Fruit fly (Drosophila melanogaster) whole organism, prepupa: ENCODE measurements around the gene tap.

ENCODE experiments used
- Blimp-1 ChIP-seq: fragments of 200-800 bp; sonication (Bioruptor generic); optimal IDR thresholded peaks from 3 replicates; lab custom pipeline; 2017; ENCODE audit warnings: missing biosample characterization, missing genetic modification characterization, mild to moderate bottlenecking, moderate library complexity, missing genetic modification reagents
- CG10631 ChIP-seq: fragments of 200-800 bp; sonication (Bioruptor generic); optimal IDR thresholded peaks from 2 replicates; lab custom pipeline; 2016; ENCODE audit warnings: missing biosample characterization, missing genetic modification characterization
- CG11294 ChIP-seq: fragments of 200-800 bp; sonication (Bioruptor generic); IDR thresholded peaks from 2 replicates; pipeline ENCODE4 v1.3.6; 2022; ENCODE audit warnings: missing biosample characterization, missing genetic modification characterization
- CG11902 ChIP-seq: fragments of 200-800 bp; sonication (Bioruptor generic); optimal IDR thresholded peaks from 3 replicates; lab custom pipeline; 2016; ENCODE audit warnings: missing biosample characterization, missing genetic modification characterization
- CG15336 ChIP-seq: fragments of 200-800 bp; sonication (Bioruptor generic); IDR thresholded peaks from 2 replicates; pipeline ENCODE4 v1.3.6; 2022; ENCODE audit warnings: missing biosample characterization, missing genetic modification characterization
- CG1621 ChIP-seq: fragments of 200-800 bp; sonication (Bioruptor generic); optimal IDR thresholded peaks from 3 replicates; lab custom pipeline; 2018; ENCODE audit warnings: missing biosample characterization, mild to moderate bottlenecking, missing genetic modification characterization
- CG3032 ChIP-seq: fragments of 200-800 bp; optimal IDR thresholded peaks from 2 replicates; lab custom pipeline; 2019; ENCODE audit warnings: missing biosample characterization, mild to moderate bottlenecking, missing genetic modification characterization, moderate library complexity
- CG31627 ChIP-seq: fragments of 200-800 bp; sonication (Bioruptor generic); optimal IDR thresholded peaks from 3 replicates; lab custom pipeline; 2016; ENCODE audit warnings: missing biosample characterization, missing genetic modification characterization
- CG34406 ChIP-seq: fragments of 200-800 bp; sonication (Bioruptor generic); optimal IDR thresholded peaks from 3 replicates; lab custom pipeline; 2016; ENCODE audit warnings: missing biosample characterization, missing genetic modification characterization
- CG3919 ChIP-seq: fragments of 200-800 bp; sonication (Bioruptor generic); optimal IDR thresholded peaks from 3 replicates; lab custom pipeline; 2016; ENCODE audit warnings: missing biosample characterization, missing genetic modification characterization
- CG4318 ChIP-seq: fragments of 200-800 bp; sonication (Bioruptor generic); optimal IDR thresholded peaks from 3 replicates; lab custom pipeline; 2017; ENCODE audit warnings: missing biosample characterization, mild to moderate bottlenecking, missing genetic modification characterization
- CG6163 ChIP-seq: fragments of 200-800 bp; sonication (Bioruptor generic); IDR thresholded peaks from 3 replicates; pipeline ENCODE4 v1.3.6; 2022; ENCODE audit warnings: missing biosample characterization, missing genetic modification characterization
- CG6276 ChIP-seq: fragments of 200-800 bp; sonication (Bioruptor generic); optimal IDR thresholded peaks from 2 replicates; lab custom pipeline; 2017; ENCODE audit warnings: missing biosample characterization, mild to moderate bottlenecking, missing genetic modification characterization
- CG6792 ChIP-seq: fragments of 200-800 bp; sonication (Bioruptor generic); optimal IDR thresholded peaks from 3 replicates; lab custom pipeline; 2016; ENCODE audit warnings: missing biosample characterization, missing genetic modification characterization
- CG7368 ChIP-seq: fragments of 200-800 bp; sonication (Bioruptor generic); optimal IDR thresholded peaks from 3 replicates; lab custom pipeline; 2016; ENCODE audit warnings: missing biosample characterization, missing genetic modification characterization
- CG8632 ChIP-seq: fragments of 200-800 bp; sonication (Bioruptor generic); optimal IDR thresholded peaks from 3 replicates; lab custom pipeline; 2016; ENCODE audit warnings: missing biosample characterization, missing genetic modification characterization
- CG9139 ChIP-seq: fragments of 200-800 bp; sonication (Bioruptor generic); optimal IDR thresholded peaks from 3 replicates; lab custom pipeline; 2017; ENCODE audit warnings: missing biosample characterization, mild to moderate bottlenecking, missing genetic modification characterization
- Eip75B ChIP-seq: fragments of 200-800 bp; sonication (Bioruptor generic); optimal IDR thresholded peaks from 3 replicates; lab custom pipeline; 2016; ENCODE audit warnings: missing biosample characterization, missing genetic modification characterization
- Eip93F ChIP-seq: fragments of 200-800 bp; sonication (Bioruptor generic); optimal IDR thresholded peaks from 2 replicates; lab custom pipeline; 2016; ENCODE audit warnings: missing biosample characterization, mild to moderate bottlenecking, missing genetic modification characterization
- Gug ChIP-seq: fragments of 200-800 bp; sonication (Bioruptor generic); IDR thresholded peaks from 2 replicates; pipeline ENCODE4 v1.3.6; 2022; ENCODE audit warnings: missing biosample characterization, missing genetic modification characterization
- Hr4 ChIP-seq: fragments of 200-800 bp; sonication (Bioruptor generic); optimal IDR thresholded peaks from 3 replicates; lab custom pipeline; 2016; ENCODE audit warnings: missing biosample characterization, missing genetic modification characterization
- Lpt ChIP-seq: fragments of 200-800 bp; sonication (Bioruptor generic); optimal IDR thresholded peaks from 3 replicates; lab custom pipeline; 2016; ENCODE audit warnings: missing biosample characterization, missing genetic modification characterization
- OdsH ChIP-seq: fragments of 200-800 bp; sonication (Bioruptor generic); optimal IDR thresholded peaks from 3 replicates; lab custom pipeline; 2016; ENCODE audit warnings: missing biosample characterization, missing genetic modification characterization
- Smox ChIP-seq: fragments of 200-800 bp; sonication (Bioruptor generic); optimal IDR thresholded peaks from 3 replicates; lab custom pipeline; 2016; ENCODE audit warnings: missing biosample characterization, missing genetic modification characterization
- Sox14 ChIP-seq: fragments of 200-800 bp; sonication (Bioruptor generic); optimal IDR thresholded peaks from 3 replicates; lab custom pipeline; 2016; ENCODE audit warnings: missing biosample characterization, missing genetic modification characterization
- Sox15 ChIP-seq: fragments of 200-800 bp; sonication (Bioruptor generic); optimal IDR thresholded peaks from 3 replicates; lab custom pipeline; 2016; ENCODE audit warnings: missing biosample characterization, missing genetic modification characterization
- achi ChIP-seq: fragments of 200-800 bp; sonication (Bioruptor generic); optimal IDR thresholded peaks from 3 replicates; lab custom pipeline; 2016; ENCODE audit warnings: missing biosample characterization, missing genetic modification characterization
- acj6 ChIP-seq: fragments of 200-800 bp; sonication (Bioruptor generic); optimal IDR thresholded peaks from 3 replicates; lab custom pipeline; 2016; ENCODE audit warnings: missing biosample characterization, missing genetic modification characterization
- dac ChIP-seq: fragments of 200-800 bp; sonication (Bioruptor generic); optimal IDR thresholded peaks from 2 replicates; lab custom pipeline; 2017; ENCODE audit warnings: missing biosample characterization, mild to moderate bottlenecking, missing genetic modification characterization
- dsx ChIP-seq: fragments of 200-800 bp; optimal IDR thresholded peaks from 3 replicates; lab custom pipeline; 2019; ENCODE audit warnings: missing biosample characterization, mild to moderate bottlenecking, missing genetic modification characterization, moderate library complexity; ENCODE audit not compliant: poor library complexity, severe bottlenecking
- eg ChIP-seq: fragments of 200-800 bp; sonication (Bioruptor generic); IDR thresholded peaks from 3 replicates; pipeline ENCODE4 v1.3.6; 2022; ENCODE audit warnings: missing biosample characterization, missing genetic modification characterization
- esn ChIP-seq: fragments of 200-800 bp; sonication (Bioruptor generic); optimal IDR thresholded peaks from 2 replicates; lab custom pipeline; 2016; ENCODE audit warnings: missing biosample characterization, mild to moderate bottlenecking, missing genetic modification characterization, moderate library complexity
- fd59A ChIP-seq: fragments of 200-800 bp; sonication (Bioruptor generic); optimal IDR thresholded peaks from 2 replicates; lab custom pipeline; 2017; ENCODE audit warnings: missing biosample characterization, mild to moderate bottlenecking, missing genetic modification characterization, missing genetic modification reagents
- fd85E ChIP-seq: fragments of 200-800 bp; sonication (Bioruptor generic); optimal IDR thresholded peaks from 3 replicates; lab custom pipeline; 2016; ENCODE audit warnings: missing biosample characterization, missing genetic modification characterization
- fkh ChIP-seq: fragments of 200-800 bp; sonication (Bioruptor generic); optimal IDR thresholded peaks from 3 replicates; lab custom pipeline; 2017; ENCODE audit warnings: missing biosample characterization, mild to moderate bottlenecking, missing genetic modification characterization, moderate library complexity
- lz ChIP-seq: fragments of 200-800 bp; sonication (Bioruptor generic); optimal IDR thresholded peaks from 3 replicates; lab custom pipeline; 2016; ENCODE audit warnings: missing biosample characterization, missing genetic modification characterization
- net ChIP-seq: fragments of 200-800 bp; sonication (Bioruptor generic); optimal IDR thresholded peaks from 3 replicates; lab custom pipeline; 2016; ENCODE audit warnings: missing biosample characterization, missing genetic modification characterization
- pdm3 ChIP-seq: fragments of 200-800 bp; sonication (Bioruptor generic); optimal IDR thresholded peaks from 3 replicates; lab custom pipeline; 2016; ENCODE audit warnings: missing biosample characterization, missing genetic modification characterization
- salr ChIP-seq, 2 experiments: fragments of 200-800 bp; sonication (Bioruptor generic); optimal IDR thresholded peaks; 3 replicates each; lab custom pipeline; 2016 to 2018; ENCODE audit warnings: missing biosample characterization in 2 of 2, missing genetic modification characterization in 2 of 2, mild to moderate bottlenecking in 1 of 2
- spab ChIP-seq: fragments of 200-800 bp; sonication (Bioruptor generic); optimal IDR thresholded peaks from 2 replicates; lab custom pipeline; 2017; ENCODE audit warnings: missing biosample characterization, mild to moderate bottlenecking, missing genetic modification characterization, missing genetic modification reagents
- svp ChIP-seq: fragments of 200-800 bp; sonication (Bioruptor generic); peaks from one replicate; lab custom pipeline; 2016; ENCODE audit warnings: missing biosample characterization, missing genetic modification characterization
- vri ChIP-seq: fragments of 200-800 bp; sonication (Bioruptor generic); optimal IDR thresholded peaks from 3 replicates; lab custom pipeline; 2016; ENCODE audit warnings: missing biosample characterization, mild to moderate bottlenecking, missing genetic modification characterization

Gene tap

dm6 chr3L:17346393-17346792, 13.1 kb upstream of the tap start:
- TF ChIP-seq CG3032 (tag; lab: Kevin White, UChicago) (no peak), dsx (GFP tag; lab: Kevin White, UChicago) (no peak), pdm3 (GFP tag; lab: Kevin White, UChicago) (no peak), CG6792 (GFP tag; lab: Kevin White, UChicago) (no peak)

dm6 chr3L:17349604-17350003, 9.9 kb upstream of the tap start, which contains the start of gene Mip:
TSS of gene Mip (minus strand) at chr3L:17349666.
- TF ChIP-seq Gug (GFP tag; lab: Robert Waterston, UW) = no peak
- no peak for TF ChIP-seq fkh
- TF ChIP-seq Blimp-1 (GFP tag; lab: Kevin White, UChicago) = no peak
- no peak for TF ChIP-seq Lpt (GFP tag; lab: Kevin White, UChicago)
- no peak for TF ChIP-seq pdm3 (GFP tag; lab: Kevin White, UChicago)
- TF ChIP-seq CG7368 (GFP tag; lab: Kevin White, UChicago) = no peak
- no peak for TF ChIP-seq eg (GFP tag; lab: Robert Waterston, UW)
- no peak for TF ChIP-seq Eip93F
- no peak for TF ChIP-seq CG1621 (tag; lab: Kevin White, UChicago)
- TF ChIP-seq dac = no peak
- TF ChIP-seq net = no peak
- TF ChIP-seq Hr4 (GFP tag; lab: Kevin White, UChicago) = no peak
- TF ChIP-seq lz (GFP tag; lab: Kevin White, UChicago) = no peak
- no peak for TF ChIP-seq CG31627 (GFP tag; lab: Kevin White, UChicago)
- no peak for TF ChIP-seq fd85E (GFP tag; lab: Kevin White, UChicago)
- TF ChIP-seq CG8632 (GFP tag; lab: Kevin White, UChicago) = no peak
- no peak for TF ChIP-seq svp (GFP tag; lab: Kevin White, UChicago)
- TF ChIP-seq CG4318 (GFP tag; lab: Kevin White, UChicago) = no peak

dm6 chr3L:17351522-17351921, 8.0 kb upstream of the tap start, which contains the start of gene CG7692:
TSS of gene CG7692 (plus strand) at chr3L:17351822.
- TF ChIP-seq acj6 (GFP tag; lab: Kevin White, UChicago) = no peak
- TF ChIP-seq CG15336 (GFP tag; lab: Robert Waterston, UW) = no peak
- no peak for TF ChIP-seq CG6792 (GFP tag; lab: Kevin White, UChicago)
- TF ChIP-seq achi = no peak
- TF ChIP-seq CG6276 (GFP tag; lab: Kevin White, UChicago) = no peak
- no peak for TF ChIP-seq CG11902 (GFP tag; lab: Kevin White, UChicago)
- TF ChIP-seq CG9139 = no peak
- no peak for TF ChIP-seq spab (GFP tag; lab: Kevin White, UChicago)
- TF ChIP-seq fkh = no peak
- no peak for TF ChIP-seq Sox15 (GFP tag; lab: Kevin White, UChicago)
- TF ChIP-seq eg (GFP tag; lab: Robert Waterston, UW) = no peak
- no peak for TF ChIP-seq CG3919 (GFP tag; lab: Kevin White, UChicago)
- no peak for TF ChIP-seq Sox14 (GFP tag; lab: Kevin White, UChicago)
- no peak for TF ChIP-seq CG10631 (GFP tag; lab: Kevin White, UChicago)
- no peak for TF ChIP-seq Eip75B (GFP tag; lab: Kevin White, UChicago)
- no peak for TF ChIP-seq CG31627 (GFP tag; lab: Kevin White, UChicago)
- TF ChIP-seq fd59A (GFP tag; lab: Kevin White, UChicago) = no peak
- no peak for TF ChIP-seq Smox
- no peak for TF ChIP-seq pdm3 (GFP tag; lab: Kevin White, UChicago)

- TF ChIP-seq CG11294 (GFP tag; lab: Robert Waterston, UW) = no peak
- TF ChIP-seq OdsH = no peak
- TF ChIP-seq salr (GFP tag; optimal IDR thresholded peaks at IDR 0.05; lab: Kevin White, UChicago) = no peak
- no peak for TF ChIP-seq Hr4 (GFP tag; lab: Kevin White, UChicago)
- no peak for TF ChIP-seq CG6163
- no peak for TF ChIP-seq CG34406 (GFP tag; lab: Kevin White, UChicago)
- TF ChIP-seq achi = no peak
- no peak for TF ChIP-seq CG31627 (GFP tag; lab: Kevin White, UChicago)
- no peak for TF ChIP-seq dac
- no peak for TF ChIP-seq esn (GFP tag; lab: Kevin White, UChicago)
- TF ChIP-seq vri = no peak
These were observed 6.7 kb upstream of the tap start for dm6 chr3L:17352812-17353211.
